Worm (Caenorhabditis elegans) whole organism, early embryonic: ENCODE data around the gene unc-2.

Experiments used
- B0310.2 ChIP-seq: sonication (generic microtip); optimal IDR thresholded peaks from 2 replicates; lab custom pipeline; 2016; ENCODE audit warnings: mild to moderate bottlenecking, missing genetic modification characterization, missing compliant biosample characterization
- F13C5.2 ChIP-seq: sonication (generic microtip); optimal IDR thresholded peaks from 2 replicates; lab custom pipeline; 2017; ENCODE audit warnings: mild to moderate bottlenecking, missing genetic modification characterization, inconsistent platforms, missing compliant biosample characterization
- aly-1 ChIP-seq: sonication (generic microtip); optimal IDR thresholded peaks from 2 replicates; lab custom pipeline; 2016; ENCODE audit warnings: missing genetic modification characterization, missing compliant biosample characterization
- ama-1 ChIP-seq: fragments of 150-350 bp; optimal IDR thresholded peaks from 2 replicates; lab custom pipeline; 2014
- ceh-13 ChIP-seq: fragments of 200-800 bp; sonication (Bioruptor generic); optimal IDR thresholded peaks from 2 replicates; lab custom pipeline; 2018; ENCODE audit warnings: mild to moderate bottlenecking, missing genetic modification characterization, missing compliant biosample characterization
- ceh-36 ChIP-seq: sonication (generic microtip); optimal IDR thresholded peaks from 2 replicates; lab custom pipeline; 2016; ENCODE audit warnings: missing genetic modification characterization, inconsistent platforms, missing compliant biosample characterization
- ets-7 ChIP-seq: sonication (generic microtip); optimal IDR thresholded peaks from 2 replicates; lab custom pipeline; 2016; ENCODE audit warnings: missing genotype, missing genetic modification characterization, missing compliant biosample characterization
- flt-1 ChIP-seq: fragments of 200-800 bp; sonication (Bioruptor generic); IDR thresholded peaks from 2 replicates; pipeline ENCODE4 v1.3.6; 2022; ENCODE audit warnings: missing genetic modification characterization, missing compliant biosample characterization
- hmbx-1 ChIP-seq: sonication (generic microtip); optimal IDR thresholded peaks from 2 replicates; lab custom pipeline; 2016; ENCODE audit warnings: mild to moderate bottlenecking, missing genetic modification characterization, missing compliant biosample characterization
- hnd-1 ChIP-seq: sonication (generic microtip); optimal IDR thresholded peaks from 2 replicates; lab custom pipeline; 2016; ENCODE audit warnings: missing genetic modification characterization, missing compliant biosample characterization
- pes-1 ChIP-seq: fragments of 200-800 bp; sonication (Bioruptor generic); IDR thresholded peaks from 2 replicates; pipeline ENCODE4 v1.3.6; 2022; ENCODE audit warnings: missing genetic modification reagents, missing genetic modification characterization, missing compliant biosample characterization
- tbx-11 ChIP-seq: fragments of 200-800 bp; sonication (Bioruptor generic); IDR thresholded peaks from 2 replicates; pipeline ENCODE4 v1.3.6; 2022; ENCODE audit warnings: missing genetic modification characterization, missing compliant biosample characterization
- tbx-37 ChIP-seq: fragments of 200-800 bp; sonication (Bioruptor generic); conservative IDR thresholded peaks from 2 replicates; pipeline ENCODE4 v1.3.6; 2022; ENCODE audit warnings: missing genetic modification reagents, missing genetic modification characterization, missing compliant biosample characterization
- tra-4 ChIP-seq: sonication (generic microtip); optimal IDR thresholded peaks from 2 replicates; lab custom pipeline; 2017; ENCODE audit warnings: missing genetic modification characterization, missing compliant biosample characterization

DNA sequence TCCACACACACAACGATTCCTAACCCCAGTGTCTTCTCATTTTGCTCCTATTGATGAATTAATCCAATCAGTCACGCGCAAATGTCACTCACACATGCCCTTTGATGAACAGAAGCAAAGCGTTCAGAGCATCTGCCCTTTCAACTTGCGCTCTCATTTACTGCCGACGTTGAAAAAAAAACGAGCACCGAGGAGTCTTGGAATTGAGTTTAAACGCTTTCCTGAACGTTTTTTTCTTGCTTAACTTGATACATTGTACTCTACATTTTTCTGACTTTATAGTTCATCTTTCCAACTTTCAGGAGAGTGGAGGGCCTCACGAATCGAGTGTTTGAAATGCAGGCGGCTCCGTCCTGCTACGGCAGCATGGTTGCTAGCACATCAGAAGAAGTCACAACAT lies 8.4 kb upstream of the unc-2 start, which contains the start of gene cgef-1:
- no peak for TF ChIP-seq ama-1
- TF ChIP-seq B0310.2 (tag; lab: Kevin White, UChicago), result no peak
- no peak for TF ChIP-seq flt-1
- TF ChIP-seq F13C5.2, result no peak
- TF ChIP-seq tra-4, result no peak
- no peak for TF ChIP-seq hmbx-1 (tag; lab: Kevin White, UChicago)
- TF ChIP-seq hnd-1 (tag; lab: Kevin White, UChicago), result no peak
- no peak for TF ChIP-seq tbx-11 (GFP tag; lab: Robert Waterston, UW)
- no peak for TF ChIP-seq pes-1
- no peak for TF ChIP-seq aly-1
- TF ChIP-seq tbx-37, result no peak
- no peak for TF ChIP-seq ets-7
- TF ChIP-seq ceh-36 (tag; lab: Kevin White, UChicago), result no peak
- TF ChIP-seq ceh-13, result no peak
